Worm (Caenorhabditis elegans): ENCODE results near the gene str-14.

- TF ChIP-seq fkh-10 (GFP tag; optimal IDR thresholded peaks at IDR 0.05) (no peak), C08G9.2 (tag; optimal IDR thresholded peaks at IDR 0.05) (no peak), sox-4 (tag; optimal IDR thresholded peaks at IDR 0.05) (no peak), ztf-16 (tag; optimal IDR thresholded peaks at IDR 0.05) (no peak), tbx-2 (tag; optimal IDR thresholded peaks at IDR 0.05) (no peak)
These were observed 8.8 kb downstream of the str-14 start for ce11 chrV:16446191-16446590.
